In the genomic region with DNA sequence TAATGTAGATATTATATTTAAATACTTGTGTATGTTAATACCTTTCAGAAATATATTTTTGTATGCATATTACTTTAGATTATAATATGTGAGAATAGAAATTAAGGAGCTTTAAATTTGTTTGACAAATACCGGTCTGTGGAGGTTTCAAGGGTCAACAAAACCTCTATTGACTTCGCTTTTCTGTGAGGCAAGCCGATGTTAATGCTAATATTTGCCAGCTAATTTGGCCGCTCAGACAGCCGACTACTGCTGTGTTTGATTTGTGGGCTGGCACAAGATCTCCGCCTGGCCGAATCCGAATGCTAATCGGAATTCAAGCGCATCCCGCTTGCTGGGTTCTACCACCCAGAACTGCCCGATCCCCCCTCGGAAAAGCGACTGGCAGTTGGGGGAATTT, we compare ENCODE assay signal across 2 fruit fly cellular contexts.
TF ChIP-seq lines count a peak whose summit lies in the region.

No protein-coding gene starts in this region.

- no peak for TF ChIP-seq CTCF in whole organism, embryonic (GFP tag; optimal IDR thresholded peaks at IDR 0.05; lab: Kevin White, UChicago)

TF ChIP-seq in whole organism, embryonic, 481 proteins besides CTCF, POLR2A, EP300 and RAD21 (continues in another document):
- no peak for TF ChIP-seq esg (GFP tag; conservative IDR thresholded peaks at IDR 0.05; lab: Robert Waterston, UW)
- TF ChIP-seq bowl (GFP tag; IDR thresholded peaks at IDR 0.05; lab: Robert Waterston, UW): no peak
- no peak for TF ChIP-seq fru (optimal IDR thresholded peaks at IDR 0.05; lab: Kevin White, UChicago)
- no peak for TF ChIP-seq CG7271 (tag; optimal IDR thresholded peaks at IDR 0.05; lab: Kevin White, UChicago)
- 0 out of 3 replicates have a peak, but pooled peaks have one; percentile 8 for TF ChIP-seq otp (GFP tag; IDR thresholded peaks at IDR 0.05; lab: Robert Waterston, UW)
- no peak for TF ChIP-seq Dip2 (GFP tag; IDR thresholded peaks at IDR 0.05; lab: Robert Waterston, UW)
- TF ChIP-seq CG14014 (GFP tag; IDR thresholded peaks at IDR 0.05; lab: Robert Waterston, UW): no peak
- TF ChIP-seq Xrp1 (GFP tag; IDR thresholded peaks at IDR 0.05; lab: Robert Waterston, UW): 0 out of 2 replicates have a peak, but pooled peaks have one; percentile 18
- no peak for TF ChIP-seq CG5180 (GFP tag; optimal IDR thresholded peaks at IDR 0.05; lab: Kevin White, UChicago)
- TF ChIP-seq CG13296 (GFP tag; optimal IDR thresholded peaks at IDR 0.05; lab: Kevin White, UChicago): peak; percentile 27
- TF ChIP-seq Rx (GFP tag; IDR thresholded peaks at IDR 0.05; lab: Robert Waterston, UW): no peak; the same call in 1 of the 2 replicates
- no peak for TF ChIP-seq Sox100B (GFP tag; optimal IDR thresholded peaks at IDR 0.05; lab: Kevin White, UChicago)
- no peak for TF ChIP-seq CG6272 (GFP tag; IDR thresholded peaks at IDR 0.05; lab: Robert Waterston, UW)
- TF ChIP-seq mirr (GFP tag; optimal IDR thresholded peaks at IDR 0.05; lab: Kevin White, UChicago): no peak
- no peak for TF ChIP-seq CG13424 (tag; optimal IDR thresholded peaks at IDR 0.05; lab: Kevin White, UChicago)
- TF ChIP-seq CG3838 (GFP tag; optimal IDR thresholded peaks at IDR 0.05; lab: Kevin White, UChicago): no peak
- TF ChIP-seq CG18599 (GFP tag; optimal IDR thresholded peaks at IDR 0.05; lab: Kevin White, UChicago): peak; percentile 1
- peak; percentile 47 for TF ChIP-seq PHDP (tag; optimal IDR thresholded peaks at IDR 0.05; lab: Kevin White, UChicago)
- TF ChIP-seq bsh (GFP tag; optimal IDR thresholded peaks at IDR 0.05; lab: Kevin White, UChicago): peak in 1 of 2 experiments; percentile 46
- no peak for TF ChIP-seq Ada2b (GFP tag; IDR thresholded peaks at IDR 0.05; lab: Robert Waterston, UW)
- TF ChIP-seq Ssrp (tag; optimal IDR thresholded peaks at IDR 0.05; lab: Kevin White, UChicago): no peak
- TF ChIP-seq zfh1 (GFP tag; IDR thresholded peaks at IDR 0.05; lab: Robert Waterston, UW): no peak
- no peak for TF ChIP-seq stc (GFP tag; IDR thresholded peaks at IDR 0.05; lab: Robert Waterston, UW)
- TF ChIP-seq CG18476 (GFP tag; optimal IDR thresholded peaks at IDR 0.05; lab: Kevin White, UChicago): peak; percentile 83
- TF ChIP-seq ac (GFP tag; optimal IDR thresholded peaks at IDR 0.05; lab: Kevin White, UChicago): no peak
- no peak for TF ChIP-seq CG7556 (GFP tag; optimal IDR thresholded peaks at IDR 0.05; lab: Kevin White, UChicago)
- TF ChIP-seq row (GFP tag; IDR thresholded peaks at IDR 0.05; lab: Robert Waterston, UW): no peak
- TF ChIP-seq CG12104 (GFP tag; optimal IDR thresholded peaks at IDR 0.05; lab: Kevin White, UChicago): no peak
- TF ChIP-seq dmrt11E (tag; optimal IDR thresholded peaks at IDR 0.05; lab: Kevin White, UChicago): peak; percentile 28
- no peak for TF ChIP-seq CG10209 (GFP tag; optimal IDR thresholded peaks at IDR 0.05; lab: Kevin White, UChicago)
- no peak for TF ChIP-seq CG12391 (tag; optimal IDR thresholded peaks at IDR 0.05; lab: Kevin White, UChicago)
- TF ChIP-seq fd3F (GFP tag; optimal IDR thresholded peaks at IDR 0.05; lab: Kevin White, UChicago): peak; percentile 11
- 0 out of 3 replicates have a peak, but pooled peaks have one; percentile 23 for TF ChIP-seq CG11695 (GFP tag; IDR thresholded peaks at IDR 0.05; lab: Robert Waterston, UW)
- TF ChIP-seq CG12659 (GFP tag; optimal IDR thresholded peaks at IDR 0.05; lab: Kevin White, UChicago): no peak
- TF ChIP-seq seq (GFP tag; IDR thresholded peaks at IDR 0.05; lab: Robert Waterston, UW): peak; percentile 24; the same call in 1 of the 2 replicates
- TF ChIP-seq Bgb (GFP tag; IDR thresholded peaks at IDR 0.05; lab: Robert Waterston, UW; ENCODE audit: partially characterized antibody): no peak
- TF ChIP-seq CG6813 (GFP tag; optimal IDR thresholded peaks at IDR 0.05; lab: Kevin White, UChicago): peak; percentile 20
- TF ChIP-seq ci (GFP tag; IDR thresholded peaks at IDR 0.05; lab: Robert Waterston, UW): 0 out of 3 replicates have a peak, but pooled peaks have one; percentile 20
- TF ChIP-seq MTF-1 (GFP tag; optimal IDR thresholded peaks at IDR 0.05; lab: Kevin White, UChicago; ENCODE audit: borderline replicate concordance): no peak
- TF ChIP-seq CG12071 (GFP tag; optimal IDR thresholded peaks at IDR 0.05; lab: Kevin White, UChicago): peak; percentile 6
- TF ChIP-seq CG12155 (GFP tag; optimal IDR thresholded peaks at IDR 0.05; lab: Kevin White, UChicago): no peak
- no peak for TF ChIP-seq zf30C (GFP tag; optimal IDR thresholded peaks at IDR 0.05; lab: Kevin White, UChicago)
- no peak for TF ChIP-seq CG10321 (GFP tag; IDR thresholded peaks at IDR 0.05; lab: Robert Waterston, UW)

TF ChIP-seq in whole organism, prepupa, 60 proteins besides CTCF, POLR2A, EP300 and RAD21:
- TF ChIP-seq topi (GFP tag; optimal IDR thresholded peaks at IDR 0.05; lab: Kevin White, UChicago): no peak
- TF ChIP-seq CG4318 (GFP tag; optimal IDR thresholded peaks at IDR 0.05; lab: Kevin White, UChicago): no peak
- peak; percentile 84 for TF ChIP-seq fkh (GFP tag; optimal IDR thresholded peaks at IDR 0.05; lab: Kevin White, UChicago)
- peak; percentile 16 for TF ChIP-seq svp (GFP tag; lab: Kevin White, UChicago)
- no peak for TF ChIP-seq Gug (GFP tag; IDR thresholded peaks at IDR 0.05; lab: Robert Waterston, UW)
TF ChIP-seq in whole organism, prepupa: peak in this region for 2.
